Worm (Caenorhabditis elegans) whole organism, late embryonic: ENCODE measurements around the gene ZK688.10.

ENCODE experiments used
- T23F11.4 ChIP-seq: fragments of 200-800 bp; sonication (Bioruptor generic); optimal IDR thresholded peaks from 2 replicates; lab custom pipeline; 2018; ENCODE audit warnings: mild to moderate bottlenecking, missing genetic modification characterization, missing compliant biosample characterization
- ceh-48 ChIP-seq: sonication (generic microtip); optimal IDR thresholded peaks from 2 replicates; lab custom pipeline; 2016; ENCODE audit warnings: missing genetic modification characterization, inconsistent platforms, missing compliant biosample characterization
- ets-4 ChIP-seq: sonication (generic microtip); optimal IDR thresholded peaks from 2 replicates; lab custom pipeline; 2016; ENCODE audit warnings: missing genetic modification characterization, missing compliant biosample characterization
- fkh-10 ChIP-seq: fragments of 150-350 bp; optimal IDR thresholded peaks from 2 replicates; lab custom pipeline; 2014; ENCODE audit warnings: missing biosample characterization, missing genetic modification reagents, missing genetic modification characterization
- lin-11 ChIP-seq: fragments of 200-800 bp; sonication (Bioruptor generic); optimal IDR thresholded peaks from 2 replicates; lab custom pipeline; 2018; ENCODE audit warnings: mild to moderate bottlenecking, missing genetic modification characterization, missing compliant biosample characterization
- pha-4 ChIP-seq: fragments of 150-350 bp; optimal IDR thresholded peaks from 2 replicates; lab custom pipeline; 2018; ENCODE audit warnings: missing biosample characterization, missing genetic modification reagents, missing genetic modification characterization
- unc-86 ChIP-seq: sonication (generic microtip); optimal IDR thresholded peaks from 2 replicates; lab custom pipeline; 2016; ENCODE audit warnings: missing genetic modification characterization, missing compliant biosample characterization

- TF ChIP-seq unc-86 (tag; lab: Kevin White, UChicago) (no peak), T23F11.4 (no peak), ceh-48 (tag; lab: Kevin White, UChicago) (no peak), lin-11 (no peak), pha-4 (tag; lab: Kevin White, UChicago) (no peak), fkh-10 (GFP tag; lab: Kevin White, UChicago) (no peak), ets-4 (tag; lab: Kevin White, UChicago) (no peak)
Measured at ce11 chrIII:7925968-7926367, 29.1 kb upstream of the ZK688.10 start.
